Worm (Caenorhabditis elegans): ENCODE results near the gene B0336.7.

B0336.7 gene

ce11 chrIII:5719105-5719831, 22.1 kb upstream of the B0336.7 start:
- peak; percentile 90 for TF ChIP-seq zip-8 (tag; optimal IDR thresholded peaks at IDR 0.05)
- peak; percentile 54 for TF ChIP-seq nhr-2 (tag; optimal IDR thresholded peaks at IDR 0.05)
- TF ChIP-seq pha-4 (tag; optimal IDR thresholded peaks at IDR 0.05): no peak
- TF ChIP-seq ces-1 (GFP tag; optimal IDR thresholded peaks at IDR 0.05): peak; percentile 42
- TF ChIP-seq cnd-1 (tag; optimal IDR thresholded peaks at IDR 0.05): peak; percentile 3
- TF ChIP-seq lin-13 (tag; optimal IDR thresholded peaks at IDR 0.05): no peak
- TF ChIP-seq lin-32 (GFP tag; optimal IDR thresholded peaks at IDR 0.05): peak; percentile 3
- no peak for TF ChIP-seq mab-5 (tag; optimal IDR thresholded peaks at IDR 0.05)
- no peak for TF ChIP-seq unc-39 (tag; optimal IDR thresholded peaks at IDR 0.05)

- TF ChIP-seq mab-5 (tag; optimal IDR thresholded peaks at IDR 0.05) (no peak), lin-13 (tag; optimal IDR thresholded peaks at IDR 0.05) (no peak), unc-62 (GFP tag; optimal IDR thresholded peaks at IDR 0.05) (peak; percentile 23), ces-1 (GFP tag; optimal IDR thresholded peaks at IDR 0.05) (peak; percentile 26), sptf-1 (tag; optimal IDR thresholded peaks at IDR 0.05) (no peak), ceh-39 (tag; optimal IDR thresholded peaks at IDR 0.05) (peak; percentile 50), hlh-1 (tag; optimal IDR thresholded peaks at IDR 0.05) (no peak), elt-1 (tag; optimal IDR thresholded peaks at IDR 0.05; ENCODE audit: borderline replicate concordance, insufficient read depth) (no peak), unc-39 (tag; optimal IDR thresholded peaks at IDR 0.05) (no peak), nhr-2 (tag; optimal IDR thresholded peaks at IDR 0.05) (peak; percentile 91), unc-120 (tag; optimal IDR thresholded peaks at IDR 0.05; ENCODE audit: poor library complexity, severe bottlenecking) (no peak), tbx-8 (GFP tag; optimal IDR thresholded peaks at IDR 0.05) (no peak), elt-3 (tag; optimal IDR thresholded peaks at IDR 0.05) (no peak), blmp-1 (tag; optimal IDR thresholded peaks at IDR 0.05) (no peak), drap-1 (GFP tag; optimal IDR thresholded peaks at IDR 0.05) (no peak), nhr-76 (tag; optimal IDR thresholded peaks at IDR 0.05) (no peak), zip-8 (tag; optimal IDR thresholded peaks at IDR 0.05) (peak; percentile 89), mls-2 (tag; optimal IDR thresholded peaks at IDR 0.05) (no peak), mep-1 (tag; optimal IDR thresholded peaks at IDR 0.05) (no peak), ztf-11 (tag; optimal IDR thresholded peaks at IDR 0.05) (peak; percentile 6), lsy-2 (tag; optimal IDR thresholded peaks at IDR 0.05) (no peak)
These were observed 21.2 kb upstream of the B0336.7 start for ce11 chrIII:5718385-5718784.

ce11 chrIII:5717173-5717748, 20.1 kb upstream of the B0336.7 start:
- no peak for TF ChIP-seq elt-3 (tag; optimal IDR thresholded peaks at IDR 0.05)
- TF ChIP-seq mep-1 (tag; optimal IDR thresholded peaks at IDR 0.05): no peak
- no peak for TF ChIP-seq unc-120 (tag; optimal IDR thresholded peaks at IDR 0.05; ENCODE audit: poor library complexity, severe bottlenecking)
- TF ChIP-seq blmp-1 (tag; optimal IDR thresholded peaks at IDR 0.05): no peak
- TF ChIP-seq lin-13 (tag; optimal IDR thresholded peaks at IDR 0.05): no peak
- TF ChIP-seq ceh-39 (tag; optimal IDR thresholded peaks at IDR 0.05): no peak
- TF ChIP-seq ham-2 (GFP tag; optimal IDR thresholded peaks at IDR 0.05): no peak

- TF ChIP-seq bed-3 (GFP tag; optimal IDR thresholded peaks at IDR 0.05) (no peak), drap-1 (GFP tag; optimal IDR thresholded peaks at IDR 0.05) (peak; percentile 38), lin-32 (GFP tag; optimal IDR thresholded peaks at IDR 0.05) (no peak), ceh-83 (GFP tag; optimal IDR thresholded peaks at IDR 0.05) (no peak), mls-2 (tag; optimal IDR thresholded peaks at IDR 0.05) (peak; percentile 33), unc-62 (GFP tag; optimal IDR thresholded peaks at IDR 0.05) (peak; percentile 68), lsy-2 (tag; optimal IDR thresholded peaks at IDR 0.05) (peak; percentile 53), ztf-11 (tag; optimal IDR thresholded peaks at IDR 0.05) (peak; percentile 40), lin-13 (tag; optimal IDR thresholded peaks at IDR 0.05) (peak; percentile 50), sptf-1 (tag; optimal IDR thresholded peaks at IDR 0.05) (peak; percentile 30), cnd-1 (tag; optimal IDR thresholded peaks at IDR 0.05) (no peak), snpc-4 (tag; optimal IDR thresholded peaks at IDR 0.05) (no peak), mab-5 (tag; optimal IDR thresholded peaks at IDR 0.05) (no peak), tbx-8 (GFP tag; optimal IDR thresholded peaks at IDR 0.05) (no peak), nhr-12 (tag; optimal IDR thresholded peaks at IDR 0.05) (no peak), unc-39 (tag; optimal IDR thresholded peaks at IDR 0.05) (no peak), pha-4 (tag; optimal IDR thresholded peaks at IDR 0.05) (peak; percentile 78), ham-2 (GFP tag; optimal IDR thresholded peaks at IDR 0.05) (peak; percentile 91), elt-3 (tag; optimal IDR thresholded peaks at IDR 0.05) (no peak), hlh-1 (tag; optimal IDR thresholded peaks at IDR 0.05) (peak; percentile 42), flh-1 (GFP tag; optimal IDR thresholded peaks at IDR 0.05) (no peak), elt-1 (tag; optimal IDR thresholded peaks at IDR 0.05; ENCODE audit: borderline replicate concordance, insufficient read depth) (peak; percentile 41), blmp-1 (tag; optimal IDR thresholded peaks at IDR 0.05) (no peak), ceh-43 (GFP tag; optimal IDR thresholded peaks at IDR 0.05) (no peak), ceh-39 (tag; optimal IDR thresholded peaks at IDR 0.05) (peak; percentile 48), nhr-237 (tag; optimal IDR thresholded peaks at IDR 0.05) (peak; percentile 54), ces-1 (GFP tag; optimal IDR thresholded peaks at IDR 0.05) (peak; percentile 80), sem-2 (GFP tag; optimal IDR thresholded peaks at IDR 0.05) (no peak), unc-120 (tag; optimal IDR thresholded peaks at IDR 0.05; ENCODE audit: poor library complexity, severe bottlenecking) (peak; percentile 86), mep-1 (tag; optimal IDR thresholded peaks at IDR 0.05) (peak; percentile 88), zip-8 (tag; optimal IDR thresholded peaks at IDR 0.05) (peak; percentile 25), nhr-2 (tag; optimal IDR thresholded peaks at IDR 0.05) (peak; percentile 3), nhr-28 (tag; optimal IDR thresholded peaks at IDR 0.05) (no peak), M03D4.4 (tag; optimal IDR thresholded peaks at IDR 0.05) (no peak), nhr-76 (tag; optimal IDR thresholded peaks at IDR 0.05) (no peak)
These were observed 18.3 kb upstream of the B0336.7 start for ce11 chrIII:5715467-5715866.
